Worm (Caenorhabditis elegans) whole organism, early embryonic: ENCODE data around the gene srh-186.
"Not testable (repeated sequence)": the region's sequence is repeated elsewhere in the genome, so short reads cannot be mapped to it uniquely, and the experiment has no call there.

Experiments used
- B0310.2 ChIP-seq: sonication (generic microtip); optimal IDR thresholded peaks from 2 replicates; lab custom pipeline; 2016; ENCODE audit warnings: mild to moderate bottlenecking, missing genetic modification characterization, missing compliant biosample characterization
- F13C5.2 ChIP-seq: sonication (generic microtip); optimal IDR thresholded peaks from 2 replicates; lab custom pipeline; 2017; ENCODE audit warnings: mild to moderate bottlenecking, missing genetic modification characterization, inconsistent platforms, missing compliant biosample characterization
- aly-1 ChIP-seq: sonication (generic microtip); optimal IDR thresholded peaks from 2 replicates; lab custom pipeline; 2016; ENCODE audit warnings: missing genetic modification characterization, missing compliant biosample characterization
- ama-1 ChIP-seq: fragments of 150-350 bp; optimal IDR thresholded peaks from 2 replicates; lab custom pipeline; 2014
- ceh-13 ChIP-seq: fragments of 200-800 bp; sonication (Bioruptor generic); optimal IDR thresholded peaks from 2 replicates; lab custom pipeline; 2018; ENCODE audit warnings: mild to moderate bottlenecking, missing genetic modification characterization, missing compliant biosample characterization
- ceh-36 ChIP-seq: sonication (generic microtip); optimal IDR thresholded peaks from 2 replicates; lab custom pipeline; 2016; ENCODE audit warnings: missing genetic modification characterization, inconsistent platforms, missing compliant biosample characterization
- flt-1 ChIP-seq: fragments of 200-800 bp; sonication (Bioruptor generic); IDR thresholded peaks from 2 replicates; pipeline ENCODE4 v1.3.6; 2022; ENCODE audit warnings: missing genetic modification characterization, missing compliant biosample characterization
- hmbx-1 ChIP-seq: sonication (generic microtip); optimal IDR thresholded peaks from 2 replicates; lab custom pipeline; 2016; ENCODE audit warnings: mild to moderate bottlenecking, missing genetic modification characterization, missing compliant biosample characterization
- hmg-4 ChIP-seq: fragments of 200-800 bp; sonication (Bioruptor generic); optimal IDR thresholded peaks from 2 replicates; lab custom pipeline; 2018; ENCODE audit warnings: mild to moderate bottlenecking, missing genetic modification characterization, missing compliant biosample characterization
- hnd-1 ChIP-seq: sonication (generic microtip); optimal IDR thresholded peaks from 2 replicates; lab custom pipeline; 2016; ENCODE audit warnings: missing genetic modification characterization, missing compliant biosample characterization
- pes-1 ChIP-seq: fragments of 200-800 bp; sonication (Bioruptor generic); IDR thresholded peaks from 2 replicates; pipeline ENCODE4 v1.3.6; 2022; ENCODE audit warnings: missing genetic modification reagents, missing genetic modification characterization, missing compliant biosample characterization
- scrt-1 ChIP-seq: fragments of 200-800 bp; sonication (Bioruptor generic); IDR thresholded peaks from 2 replicates; pipeline ENCODE4 v1.3.6; 2022; ENCODE audit warnings: missing genetic modification characterization, missing compliant biosample characterization
- sea-1 ChIP-seq: fragments of 200-800 bp; sonication (Bioruptor generic); conservative IDR thresholded peaks from 2 replicates; pipeline ENCODE4 v1.3.6; 2022; ENCODE audit warnings: missing genetic modification characterization, missing compliant biosample characterization
- tbx-11 ChIP-seq: fragments of 200-800 bp; sonication (Bioruptor generic); IDR thresholded peaks from 2 replicates; pipeline ENCODE4 v1.3.6; 2022; ENCODE audit warnings: missing genetic modification characterization, missing compliant biosample characterization
- tbx-37 ChIP-seq: fragments of 200-800 bp; sonication (Bioruptor generic); conservative IDR thresholded peaks from 2 replicates; pipeline ENCODE4 v1.3.6; 2022; ENCODE audit warnings: missing genetic modification reagents, missing genetic modification characterization, missing compliant biosample characterization
- tra-4 ChIP-seq: sonication (generic microtip); optimal IDR thresholded peaks from 2 replicates; lab custom pipeline; 2017; ENCODE audit warnings: missing genetic modification characterization, missing compliant biosample characterization

Gene srh-186

DNA sequence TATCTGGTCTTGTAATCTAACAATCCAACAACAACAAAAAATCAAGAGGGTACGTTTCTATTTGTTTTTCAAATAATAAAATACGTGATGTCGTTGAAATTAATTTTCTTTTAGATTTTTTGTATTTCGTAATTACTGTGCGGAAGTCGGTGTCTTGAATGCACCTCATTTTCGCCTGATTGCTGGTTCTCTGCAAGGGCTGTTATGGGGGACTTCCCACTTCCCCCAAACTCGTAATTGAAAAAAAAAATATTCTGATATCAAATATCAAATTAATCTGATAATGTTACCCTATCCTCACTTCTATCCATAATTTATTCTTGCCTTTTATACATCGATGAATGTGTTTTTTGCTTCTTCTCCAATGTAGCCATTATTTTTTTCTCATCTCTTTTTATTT is 32.5 kb downstream of the srh-186 start, which contains the start of gene F36G9.15:
F36G9.15 (minus strand) TSS at position 101 of the 400 bp plus-strand sequence.
- TF ChIP-seq pes-1 (GFP tag; lab: Robert Waterston, UW) (no peak), ama-1 (lab: Kevin White, UChicago) (no peak), hmg-4 (GFP tag; lab: Kevin White, UChicago) (no peak), hnd-1 (no peak), scrt-1 (GFP tag; lab: Robert Waterston, UW) (no peak), aly-1 (tag; lab: Kevin White, UChicago) (no peak), B0310.2 (tag; lab: Kevin White, UChicago) (no peak), tbx-11 (GFP tag; lab: Robert Waterston, UW) (no peak), hmbx-1 (tag; lab: Kevin White, UChicago) (no peak), F13C5.2 (tag; lab: Kevin White, UChicago) (no peak), flt-1 (GFP tag; lab: Robert Waterston, UW) (no peak), sea-1 (no peak), ceh-36 (tag; lab: Kevin White, UChicago) (no peak)

DNA sequence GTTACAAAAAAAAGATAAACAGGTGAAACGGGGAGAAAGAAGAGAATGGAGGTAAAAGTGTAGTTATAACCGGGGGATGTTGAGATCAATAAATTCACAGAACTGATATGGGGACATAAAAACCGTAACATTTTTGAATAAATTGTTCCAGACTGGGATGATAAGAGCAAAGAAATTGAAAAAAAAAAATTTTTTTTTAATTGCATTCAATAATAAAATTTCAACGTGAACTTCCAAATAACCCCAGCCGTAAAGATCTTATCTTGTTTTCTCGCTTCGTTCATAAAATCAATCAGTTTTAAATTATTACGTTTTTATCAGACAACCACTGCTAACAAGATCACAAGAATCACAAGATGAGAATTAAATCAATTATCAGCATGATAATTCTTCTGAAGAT is 36.3 kb downstream of the srh-186 start, which contains the start of gene C06C6.7:
C06C6.7 (plus strand) TSS at position 301 of the 400 bp plus-strand sequence.
- not testable (repeated sequence) for TF ChIP-seq tbx-37 (GFP tag; lab: Robert Waterston, UW); ceh-36 (tag; lab: Kevin White, UChicago); hmg-4 (GFP tag; lab: Kevin White, UChicago)

DNA sequence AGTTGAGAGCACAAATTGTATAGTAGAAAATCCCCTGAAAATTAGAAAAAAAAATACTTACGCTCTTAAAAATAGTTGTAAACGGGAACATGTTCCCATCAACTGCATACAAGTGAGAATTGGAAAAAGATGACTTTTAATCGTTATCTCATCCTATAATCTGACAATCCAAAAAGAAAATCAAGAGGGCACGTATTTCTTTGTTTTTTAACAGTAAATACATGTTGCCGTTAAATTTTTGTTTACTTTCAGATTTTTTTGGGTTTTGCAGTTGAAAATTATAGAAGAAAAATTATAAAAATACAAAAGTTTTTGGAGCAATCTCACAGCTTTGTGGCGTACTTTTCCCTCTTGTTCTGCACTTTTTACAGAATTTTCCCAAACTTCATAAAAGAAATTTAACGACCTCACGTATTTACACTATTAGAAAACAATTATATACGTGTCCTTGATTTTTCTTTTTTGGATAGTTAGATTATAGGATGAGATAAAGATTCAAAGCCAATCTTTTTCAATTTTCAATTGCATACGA is 41.1 kb downstream of the srh-186 start, which contains the start of the genes C06C6.9 and C06C6.8:
C06C6.9 (minus strand) TSS at position 101 of the 532 bp plus-strand sequence.
C06C6.8 (plus strand) TSS at position 482 of the 532 bp plus-strand sequence.
- TF ChIP-seq hnd-1 (no peak), hmbx-1 (tag; lab: Kevin White, UChicago) (no peak), tbx-11 (GFP tag; lab: Robert Waterston, UW) (no peak), sea-1 (no peak), pes-1 (GFP tag; lab: Robert Waterston, UW) (no peak), F13C5.2 (tag; lab: Kevin White, UChicago) (no peak), scrt-1 (GFP tag; lab: Robert Waterston, UW) (no peak), B0310.2 (tag; lab: Kevin White, UChicago) (no peak), flt-1 (GFP tag; lab: Robert Waterston, UW) (no peak), ceh-36 (tag; lab: Kevin White, UChicago) (no peak), tra-4 (tag; lab: Kevin White, UChicago) (no peak), ama-1 (lab: Kevin White, UChicago) (no peak), hmg-4 (GFP tag; lab: Kevin White, UChicago) (no peak), aly-1 (tag; lab: Kevin White, UChicago) (no peak)

ce11 chrV:16000433-16000832 is 44.8 kb downstream of the srh-186 start, which contains the start of gene nhr-50:
Gene nhr-50 (minus strand): TSS chrV:16000631.
- TF ChIP-seq F13C5.2 (tag; lab: Kevin White, UChicago) (no peak), flt-1 (GFP tag; lab: Robert Waterston, UW) (no peak), aly-1 (tag; lab: Kevin White, UChicago) (no peak), B0310.2 (tag; lab: Kevin White, UChicago) (no peak), ceh-13 (no peak), hmbx-1 (tag; lab: Kevin White, UChicago) (no peak), ceh-36 (tag; lab: Kevin White, UChicago) (no peak), ama-1 (lab: Kevin White, UChicago) (no peak), pes-1 (GFP tag; lab: Robert Waterston, UW) (no peak), tbx-37 (GFP tag; lab: Robert Waterston, UW) (no peak)

ce11 chrV:16002288-16002687 is 46.7 kb downstream of the srh-186 start, which contains the start of gene nhr-63:
Gene nhr-63 (plus strand): TSS chrV:16002588.
- TF ChIP-seq sea-1 (no peak), ama-1 (lab: Kevin White, UChicago) (no peak), tra-4 (tag; lab: Kevin White, UChicago) (no peak), F13C5.2 (tag; lab: Kevin White, UChicago) (no peak), B0310.2 (tag; lab: Kevin White, UChicago) (no peak)
